Worm (Caenorhabditis elegans): ENCODE measurements around the gene sre-30.

DNA sequence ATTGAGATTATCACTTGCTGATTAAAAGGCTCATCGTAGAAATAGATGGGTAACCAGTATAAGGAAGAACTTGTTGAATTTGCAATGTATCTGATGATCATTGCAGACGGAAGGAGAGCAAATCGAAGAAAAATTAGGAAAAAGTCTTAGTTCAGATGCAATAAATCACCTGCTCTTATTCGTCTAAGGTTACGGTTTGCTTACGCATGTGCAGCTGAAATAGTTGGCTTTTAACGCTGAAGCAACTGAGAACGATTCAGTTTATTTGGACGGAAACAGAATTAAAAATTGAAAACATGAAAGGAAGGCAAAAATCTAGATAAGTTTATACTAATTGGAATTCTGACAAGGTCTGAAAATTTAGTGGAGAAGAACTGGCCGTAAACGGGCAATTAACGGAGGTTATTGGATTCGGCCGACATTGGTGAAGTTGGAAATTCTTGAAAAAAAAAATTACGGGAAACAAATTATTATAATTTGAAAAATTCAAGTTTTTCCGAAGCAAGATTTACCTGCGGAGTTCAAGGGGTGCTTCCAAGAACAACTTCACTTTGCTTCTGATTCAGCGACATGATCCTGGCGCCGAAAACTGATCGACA is 46.6 kb upstream of the sre-30 start, which contains the start of the genes sre-35 and sre-33:
- TF ChIP-seq hmg-4 (GFP tag; optimal IDR thresholded peaks at IDR 0.05) (no peak), sea-1 (GFP tag; conservative IDR thresholded peaks at IDR 0.05) (no peak), ceh-13 (GFP tag; optimal IDR thresholded peaks at IDR 0.05) (no peak), ama-1 (optimal IDR thresholded peaks at IDR 0.05) (no peak), tbx-37 (GFP tag; conservative IDR thresholded peaks at IDR 0.05) (no peak), tbx-11 (GFP tag; IDR thresholded peaks at IDR 0.05) (no peak), ceh-36 (tag; optimal IDR thresholded peaks at IDR 0.05) (no peak)

Data from whole organism, early embryonic.